Worm (Caenorhabditis elegans): Measurements from ENCODE around the gene C50H11.13.
"Not testable (repeated sequence)": the region's sequence is repeated elsewhere in the genome, so short reads cannot be mapped to it uniquely, and the experiment has no call there.

ce11 chrV:3064418-3064817, 7.0 kb downstream of the C50H11.13 start, which contains the start of gene srt-16:
- not testable (repeated sequence) for TF ChIP-seq skn-1, ztf-11, nhr-28 (tag; optimal IDR thresholded peaks at IDR 0.05)

Measured in whole organism, L3 larva.